Comparison of ENCODE assay signal across 4 fruit fly cellular contexts in genomic region chrX:18920642-18921355, dm6.
TF ChIP-seq lines count a peak whose summit lies in the region.

No protein-coding gene starts in this region.

- no peak for TF ChIP-seq CTCF in whole organism, embryonic (GFP tag; optimal IDR thresholded peaks at IDR 0.05; lab: Kevin White, UChicago)

TF ChIP-seq in whole organism, embryonic, 481 proteins besides CTCF, POLR2A, EP300 and RAD21 (continues in another document):
- TF ChIP-seq CG8924 (tag; optimal IDR thresholded peaks at IDR 0.05; lab: Kevin White, UChicago) (peak; percentile 43), slou (GFP tag; optimal IDR thresholded peaks at IDR 0.05; lab: Kevin White, UChicago) (no peak), CG10366 (GFP tag; IDR thresholded peaks at IDR 0.05; lab: Robert Waterston, UW) (peak; percentile 37), pum (GFP tag; optimal IDR thresholded peaks at IDR 0.05; lab: Kevin White, UChicago) (peak; percentile 18), pnt (GFP tag; optimal IDR thresholded peaks at IDR 0.05; lab: Kevin White, UChicago) (peak; percentile 43), CG8089 (GFP tag; optimal IDR thresholded peaks at IDR 0.05; lab: Kevin White, UChicago) (peak; percentile 21), CG15073 (GFP tag; optimal IDR thresholded peaks at IDR 0.05; lab: Kevin White, UChicago) (no peak), grau (tag; optimal IDR thresholded peaks at IDR 0.05; lab: Kevin White, UChicago) (peak; percentile 50), CG10959 (GFP tag; IDR thresholded peaks at IDR 0.05; lab: Robert Waterston, UW) (0 out of 2 replicates have a peak, but pooled peaks have one; percentile 19), tna (GFP tag; IDR thresholded peaks at IDR 0.05; lab: Robert Waterston, UW; ENCODE audit: partially characterized antibody) (no peak), HHEX (GFP tag; optimal IDR thresholded peaks at IDR 0.05; lab: Kevin White, UChicago) (peak; percentile 31), Atf3 (GFP tag; optimal IDR thresholded peaks at IDR 0.05; lab: Kevin White, UChicago) (peak; percentile 6), Pdp1 (GFP tag; optimal IDR thresholded peaks at IDR 0.05; lab: Kevin White, UChicago) (peak; percentile 34 to 35), CG43689 (GFP tag; IDR thresholded peaks at IDR 0.05; lab: Robert Waterston, UW) (no peak), NC2β (GFP tag; optimal IDR thresholded peaks at IDR 0.05; lab: Kevin White, UChicago) (peak; percentile 10), B-H2 (GFP tag; optimal IDR thresholded peaks at IDR 0.05; lab: Kevin White, UChicago) (no peak), bcd (GFP tag; optimal IDR thresholded peaks at IDR 0.05; lab: Kevin White, UChicago) (peak; percentile 18), MTF-1 (GFP tag; optimal IDR thresholded peaks at IDR 0.05; lab: Kevin White, UChicago; ENCODE audit: borderline replicate concordance) (no peak), PHDP (tag; optimal IDR thresholded peaks at IDR 0.05; lab: Kevin White, UChicago) (peak; percentile 26), Doc2 (GFP tag; IDR thresholded peaks at IDR 0.05; lab: Robert Waterston, UW) (no peak), NfI (GFP tag; optimal IDR thresholded peaks at IDR 0.05; lab: Kevin White, UChicago) (no peak), bbx (GFP tag; IDR thresholded peaks at IDR 0.05; lab: Robert Waterston, UW; ENCODE audit: partially characterized antibody) (no peak)

TF ChIP-seq in whole organism, prepupa, 60 proteins besides CTCF, POLR2A, EP300 and RAD21 (continues in another document):
- TF ChIP-seq Eip75B (GFP tag; optimal IDR thresholded peaks at IDR 0.05; lab: Kevin White, UChicago) = peak; percentile 37
- no peak for TF ChIP-seq CG8632 (GFP tag; optimal IDR thresholded peaks at IDR 0.05; lab: Kevin White, UChicago)
- peak; percentile 33 for TF ChIP-seq CG3032 (tag; optimal IDR thresholded peaks at IDR 0.05; lab: Kevin White, UChicago)
- TF ChIP-seq Hr4 (GFP tag; optimal IDR thresholded peaks at IDR 0.05; lab: Kevin White, UChicago) = peak; percentile 61
- peak; percentile 65 for TF ChIP-seq CG15336 (GFP tag; IDR thresholded peaks at IDR 0.05; lab: Robert Waterston, UW)
- peak; percentile 48 for TF ChIP-seq acj6 (GFP tag; optimal IDR thresholded peaks at IDR 0.05; lab: Kevin White, UChicago)
- peak; percentile 59 for TF ChIP-seq OdsH (GFP tag; optimal IDR thresholded peaks at IDR 0.05; lab: Kevin White, UChicago)
- no peak for TF ChIP-seq CG7368 (GFP tag; optimal IDR thresholded peaks at IDR 0.05; lab: Kevin White, UChicago)
- TF ChIP-seq CG11902 (GFP tag; optimal IDR thresholded peaks at IDR 0.05; lab: Kevin White, UChicago) = no peak
- no peak for TF ChIP-seq Ets21C (GFP tag; optimal IDR thresholded peaks at IDR 0.05; lab: Kevin White, UChicago)
- TF ChIP-seq Sox102F (GFP tag; optimal IDR thresholded peaks at IDR 0.05; lab: Kevin White, UChicago) = peak; percentile 1
- TF ChIP-seq Lpt (GFP tag; optimal IDR thresholded peaks at IDR 0.05; lab: Kevin White, UChicago) = peak; percentile 50
- no peak for TF ChIP-seq fd85E (GFP tag; optimal IDR thresholded peaks at IDR 0.05; lab: Kevin White, UChicago)
- peak; percentile 51; the same call in 1 of the 3 replicates for TF ChIP-seq CG6163 (GFP tag; IDR thresholded peaks at IDR 0.05; lab: Robert Waterston, UW)
- TF ChIP-seq topi (GFP tag; optimal IDR thresholded peaks at IDR 0.05; lab: Kevin White, UChicago) = peak; percentile 27
- TF ChIP-seq CG8119 (GFP tag; IDR thresholded peaks at IDR 0.05; lab: Robert Waterston, UW) = peak; percentile 80
- TF ChIP-seq esn (GFP tag; optimal IDR thresholded peaks at IDR 0.05; lab: Kevin White, UChicago) = peak; percentile 2
- peak; percentile 10 for TF ChIP-seq CG1621 (tag; optimal IDR thresholded peaks at IDR 0.05; lab: Kevin White, UChicago)
- TF ChIP-seq Hr38 (GFP tag; optimal IDR thresholded peaks at IDR 0.05; lab: Kevin White, UChicago) = no peak
- TF ChIP-seq Sox14 (GFP tag; optimal IDR thresholded peaks at IDR 0.05; lab: Kevin White, UChicago) = peak; percentile 4
- peak in 1 of 2 experiments; percentile 25 for TF ChIP-seq salr (GFP tag; optimal IDR thresholded peaks at IDR 0.05; lab: Kevin White, UChicago)
- no peak for TF ChIP-seq CG6792 (GFP tag; optimal IDR thresholded peaks at IDR 0.05; lab: Kevin White, UChicago)
- no peak for TF ChIP-seq CG16779 (tag; optimal IDR thresholded peaks at IDR 0.05; lab: Kevin White, UChicago)
- peak; percentile 23 for TF ChIP-seq lz (GFP tag; optimal IDR thresholded peaks at IDR 0.05; lab: Kevin White, UChicago)

TF ChIP-seq in whole organism, pupa, 21 proteins besides CTCF, POLR2A, EP300 and RAD21:
- TF ChIP-seq rn (GFP tag; IDR thresholded peaks at IDR 0.05; lab: Robert Waterston, UW) (0 out of 2 replicates have a peak, but pooled peaks have one; percentile 19), Pif1A (GFP tag; optimal IDR thresholded peaks at IDR 0.05; lab: Kevin White, UChicago) (peak; percentile 35), CG10348 (GFP tag; IDR thresholded peaks at IDR 0.05; lab: Robert Waterston, UW) (no peak), CG34367 (tag; optimal IDR thresholded peaks at IDR 0.05; lab: Kevin White, UChicago) (peak; percentile 32), fd96Ca (GFP tag; IDR thresholded peaks at IDR 0.05; lab: Robert Waterston, UW) (peak; percentile 69; the same call in 2 of the 3 replicates), EcR (GFP tag; optimal IDR thresholded peaks at IDR 0.05; lab: Kevin White, UChicago) (no peak), Pif1B (GFP tag; optimal IDR thresholded peaks at IDR 0.05; lab: Kevin White, UChicago) (peak; percentile 1), Ets98B (GFP tag; IDR thresholded peaks at IDR 0.05; lab: Robert Waterston, UW) (peak; percentile 51), Snoo (tag; optimal IDR thresholded peaks at IDR 0.05; lab: Kevin White, UChicago) (no peak), CG8159 (tag; optimal IDR thresholded peaks at IDR 0.05; lab: Kevin White, UChicago) (peak; percentile 51), CG12605 (GFP tag; IDR thresholded peaks at IDR 0.05; lab: Robert Waterston, UW) (peak; percentile 53; the same call in 1 of the 2 replicates), CG17806 (tag; optimal IDR thresholded peaks at IDR 0.05; lab: Kevin White, UChicago) (peak; percentile 40), CG9948 (tag; optimal IDR thresholded peaks at IDR 0.05; lab: Kevin White, UChicago) (peak; percentile 48), D1 (tag; optimal IDR thresholded peaks at IDR 0.05; lab: Kevin White, UChicago) (no peak), CG13204 (GFP tag; optimal IDR thresholded peaks at IDR 0.05; lab: Kevin White, UChicago) (no peak), gl (tag; optimal IDR thresholded peaks at IDR 0.05; lab: Kevin White, UChicago) (no peak), CG15710 (tag; optimal IDR thresholded peaks at IDR 0.05; lab: Kevin White, UChicago) (peak; percentile 45), CG14655 (GFP tag; optimal IDR thresholded peaks at IDR 0.05; lab: Kevin White, UChicago) (peak; percentile 52), CG8301 (tag; optimal IDR thresholded peaks at IDR 0.05; lab: Kevin White, UChicago) (peak; percentile 34), CG4496 (GFP tag; IDR thresholded peaks at IDR 0.05; lab: Robert Waterston, UW) (peak; percentile 62; the same call in 2 of the 3 replicates), CG32121 (GFP tag; IDR thresholded peaks at IDR 0.05; lab: Robert Waterston, UW) (peak; percentile 74)

TF ChIP-seq in whole organism, wandering third instar larva, 38 proteins besides CTCF, POLR2A, EP300 and RAD21:
- TF ChIP-seq CG32264 (GFP tag; optimal IDR thresholded peaks at IDR 0.05; lab: Kevin White, UChicago) = no peak
- TF ChIP-seq brk (GFP tag; optimal IDR thresholded peaks at IDR 0.05; lab: Kevin White, UChicago) = no peak
- no peak for TF ChIP-seq Hr78 (GFP tag; optimal IDR thresholded peaks at IDR 0.05; lab: Kevin White, UChicago)
- peak; percentile 6 for TF ChIP-seq ey (GFP tag; optimal IDR thresholded peaks at IDR 0.05; lab: Kevin White, UChicago)
- TF ChIP-seq Hr83 (GFP tag; optimal IDR thresholded peaks at IDR 0.05; lab: Kevin White, UChicago; ENCODE audit: poor library complexity, severe bottlenecking) = no peak
- TF ChIP-seq OdsH (GFP tag; optimal IDR thresholded peaks at IDR 0.05; lab: Kevin White, UChicago) = no peak
- no peak for TF ChIP-seq sv (GFP tag; optimal IDR thresholded peaks at IDR 0.05; lab: Kevin White, UChicago)
- peak; percentile 6 for TF ChIP-seq h (GFP tag; optimal IDR thresholded peaks at IDR 0.05; lab: Kevin White, UChicago)
- no peak for TF ChIP-seq Myc (optimal IDR thresholded peaks at IDR 0.05; lab: Kevin White, UChicago)
- TF ChIP-seq Vsx2 (GFP tag; optimal IDR thresholded peaks at IDR 0.05; lab: Kevin White, UChicago; ENCODE audit: partially characterized antibody) = no peak
- TF ChIP-seq CG9705 (GFP tag; optimal IDR thresholded peaks at IDR 0.05; lab: Kevin White, UChicago) = no peak
- no peak for TF ChIP-seq N (GFP tag; optimal IDR thresholded peaks at IDR 0.05; lab: Kevin White, UChicago)
- no peak for TF ChIP-seq Rel (GFP tag; optimal IDR thresholded peaks at IDR 0.05; lab: Kevin White, UChicago)
- no peak for TF ChIP-seq Rel (tag; optimal IDR thresholded peaks at IDR 0.05; lab: Kevin White, UChicago)
- TF ChIP-seq Mio (GFP tag; optimal IDR thresholded peaks at IDR 0.05; lab: Kevin White, UChicago) = no peak

Comparison
In these comparisons a context has a peak if more than half of its experiments do, and no peak if none do; other contexts are left out.
1. Of the 7 proteins assayed by ChIP-seq in both whole organism, embryonic and whole organism, prepupa: peak only in whole organism, embryonic: Blimp-1; only in whole organism, prepupa: Hr39 and Lpt; in both: Sox102F; in neither: 3.